Fruit fly (Drosophila melanogaster) whole organism, embryonic: ENCODE results near the gene Esyt2.

ENCODE experiments used
- CG12071 ChIP-seq: fragments of 200-800 bp; sonication (Bioruptor generic); optimal IDR thresholded peaks from 3 replicates; lab custom pipeline; 2018; ENCODE audit warnings: missing biosample characterization, mild to moderate bottlenecking, missing genetic modification characterization
- CG14667 ChIP-seq: fragments of 200-800 bp; sonication (Bioruptor generic); IDR thresholded peaks from 2 replicates; pipeline ENCODE4 v1.3.6; 2022; ENCODE audit warnings: missing biosample characterization, missing genetic modification characterization
- CG15011 ChIP-seq: fragments of 200-800 bp; sonication (Bioruptor generic); optimal IDR thresholded peaks from 3 replicates; lab custom pipeline; 2018; ENCODE audit warnings: missing biosample characterization, mild to moderate bottlenecking, missing genetic modification characterization
- CG17568 ChIP-seq: fragments of 200-800 bp; sonication (Bioruptor generic); optimal IDR thresholded peaks from 2 replicates; lab custom pipeline; 2018; ENCODE audit warnings: missing biosample characterization, mild to moderate bottlenecking, missing genetic modification characterization, moderate library complexity
- CG2129 ChIP-seq: fragments of 200-800 bp; sonication (Bioruptor generic); IDR thresholded peaks from 2 replicates; pipeline ENCODE4 v1.3.6; 2022; ENCODE audit warnings: missing biosample characterization, missing genetic modification characterization; ENCODE audit not compliant: partially characterized antibody
- CG30431 ChIP-seq: fragments of 200-800 bp; sonication (Bioruptor generic); optimal IDR thresholded peaks from 2 replicates; lab custom pipeline; 2017; ENCODE audit warnings: missing biosample characterization, missing genetic modification characterization
- CG3407 ChIP-seq: fragments of 200-800 bp; sonication (Bioruptor generic); optimal IDR thresholded peaks from 2 replicates; lab custom pipeline; 2018; ENCODE audit warnings: missing biosample characterization, mild to moderate bottlenecking, missing genetic modification characterization
- CG34224 ChIP-seq: fragments of 200-800 bp; sonication (Bioruptor generic); IDR thresholded peaks from 3 replicates; pipeline ENCODE4 v1.3.6; 2022; ENCODE audit warnings: missing biosample characterization, missing genetic modification characterization; ENCODE audit not compliant: partially characterized antibody
- CG3726 ChIP-seq: fragments of 200-800 bp; sonication (Bioruptor generic); IDR thresholded peaks from 3 replicates; pipeline ENCODE4, ENCODE4 v1.3.6; 2022; ENCODE audit warnings: missing biosample characterization, missing genetic modification characterization
- CG4328 ChIP-seq: fragments of 200-800 bp; sonication (Bioruptor generic); optimal IDR thresholded peaks from 3 replicates; lab custom pipeline; 2017; ENCODE audit warnings: missing biosample characterization, missing genetic modification reagents, missing genetic modification characterization
- CG6689 ChIP-seq: fragments of 200-800 bp; sonication (Bioruptor generic); IDR thresholded peaks from 2 replicates; pipeline ENCODE4 v1.3.6; 2022; ENCODE audit warnings: missing biosample characterization, missing genetic modification characterization
- CG6813 ChIP-seq: fragments of 200-800 bp; sonication (Bioruptor generic); optimal IDR thresholded peaks from 2 replicates; lab custom pipeline; 2017; ENCODE audit warnings: missing biosample characterization, missing genetic modification characterization, mild to moderate bottlenecking, moderate library complexity, missing genetic modification reagents
- CG7556 ChIP-seq: fragments of 200-800 bp; sonication (Bioruptor generic); optimal IDR thresholded peaks from 2 replicates; lab custom pipeline; 2017; ENCODE audit warnings: missing biosample characterization, mild to moderate bottlenecking, missing genetic modification characterization
- CG9876 ChIP-seq: fragments of 200-800 bp; sonication (Bioruptor generic); optimal IDR thresholded peaks from 2 replicates; lab custom pipeline; 2016; ENCODE audit warnings: missing biosample characterization, missing genetic modification characterization
- CTCF ChIP-seq: fragments of 200-800 bp; sonication (Bioruptor generic); optimal IDR thresholded peaks from 2 replicates; lab custom pipeline; 2017; ENCODE audit warnings: missing biosample characterization, mild to moderate bottlenecking, missing genetic modification characterization, moderate library complexity
- Dref ChIP-seq: fragments of 200-800 bp; sonication (Bioruptor generic); IDR thresholded peaks from 2 replicates; pipeline ENCODE4 v1.3.6; 2022; ENCODE audit warnings: missing biosample characterization, missing genetic modification characterization
- H2.0 ChIP-seq: fragments of 200-800 bp; sonication (Bioruptor generic); IDR thresholded peaks from 2 replicates; pipeline ENCODE4 v1.3.6; 2022; ENCODE audit warnings: missing biosample characterization, missing genetic modification characterization
- HLHmδ ChIP-seq: fragments of 200-800 bp; sonication (Bioruptor generic); optimal IDR thresholded peaks from 2 replicates; lab custom pipeline; 2018; ENCODE audit warnings: missing biosample characterization, mild to moderate bottlenecking, missing genetic modification characterization, moderate library complexity
- Hr39 ChIP-seq: fragments of >200 bp; optimal IDR thresholded peaks from 2 replicates; lab custom pipeline; 2017
- Jarid2 ChIP-seq: fragments of 200-800 bp; sonication (Bioruptor generic); optimal IDR thresholded peaks from 3 replicates; lab custom pipeline; 2017; ENCODE audit warnings: mild to moderate bottlenecking, missing biosample characterization, missing genetic modification reagents, missing genetic modification characterization
- Myb ChIP-seq: fragments of 200-800 bp; sonication (Bioruptor generic); optimal IDR thresholded peaks from 2 replicates; lab custom pipeline; 2016; ENCODE audit warnings: missing biosample characterization, missing genetic modification characterization
- Neu2 ChIP-seq: fragments of 200-800 bp; sonication (Bioruptor generic); optimal IDR thresholded peaks from 3 replicates; lab custom pipeline; 2016; ENCODE audit warnings: missing biosample characterization, missing genetic modification characterization, borderline replicate concordance
- Ptx1 ChIP-seq: fragments of 200-800 bp; sonication (Bioruptor generic); IDR thresholded peaks from 2 replicates; pipeline ENCODE4 v1.3.6; 2022; ENCODE audit warnings: missing biosample characterization, missing genetic modification characterization
- Ravus ChIP-seq: fragments of 200-800 bp; sonication (Bioruptor generic); IDR thresholded peaks from 2 replicates; pipeline ENCODE4 v1.3.6; 2022; ENCODE audit warnings: missing biosample characterization, missing genetic modification characterization
- Sry-β ChIP-seq: fragments of 200-800 bp; sonication (Bioruptor generic); optimal IDR thresholded peaks from 2 replicates; lab custom pipeline; 2018; ENCODE audit warnings: missing biosample characterization, mild to moderate bottlenecking, missing genetic modification characterization, moderate library complexity
- Usf ChIP-seq: fragments of 200-800 bp; sonication (Bioruptor generic); optimal IDR thresholded peaks from 2 replicates; lab custom pipeline; 2017; ENCODE audit warnings: missing genotype, missing biosample characterization, missing genetic modification characterization
- Vsx1 ChIP-seq: fragments of 200-800 bp; sonication (Bioruptor generic); optimal IDR thresholded peaks from 2 replicates; lab custom pipeline; 2017; ENCODE audit warnings: missing biosample characterization, mild to moderate bottlenecking, missing genetic modification characterization, missing genetic modification reagents
- Xrp1 ChIP-seq: fragments of 200-800 bp; sonication (Bioruptor generic); IDR thresholded peaks from 2 replicates; pipeline ENCODE4 v1.3.6; 2022; ENCODE audit warnings: missing biosample characterization, missing genetic modification characterization
- ap ChIP-seq: fragments of 200-800 bp; sonication (Bioruptor generic); IDR thresholded peaks from 2 replicates; pipeline ENCODE4 v1.3.6; 2022; ENCODE audit warnings: missing biosample characterization, missing genetic modification characterization
- dimm ChIP-seq: fragments of 200-800 bp; sonication (Bioruptor generic); IDR thresholded peaks from 2 replicates; pipeline ENCODE4 v1.3.6; 2022; ENCODE audit warnings: missing biosample characterization, missing genetic modification characterization
- disco-r ChIP-seq: fragments of 200-800 bp; sonication (Bioruptor generic); optimal IDR thresholded peaks from 2 replicates; lab custom pipeline; 2016; ENCODE audit warnings: missing biosample characterization, missing genetic modification characterization
- dmrt99B ChIP-seq: fragments of 200-800 bp; sonication (Bioruptor generic); optimal IDR thresholded peaks from 2 replicates; lab custom pipeline; 2018; ENCODE audit warnings: missing biosample characterization, mild to moderate bottlenecking, missing genetic modification characterization, moderate library complexity
- dysf ChIP-seq: fragments of 200-800 bp; sonication (Bioruptor generic); IDR thresholded peaks from 3 replicates; pipeline ENCODE4 v1.3.6; 2022; ENCODE audit warnings: missing biosample characterization, missing genetic modification characterization
- esg ChIP-seq: fragments of 200-800 bp; sonication (Bioruptor generic); conservative IDR thresholded peaks from 2 replicates; pipeline ENCODE4 v1.3.6; 2022; ENCODE audit warnings: missing biosample characterization, missing genetic modification characterization
- fd64A ChIP-seq: fragments of 200-800 bp; sonication (Bioruptor generic); optimal IDR thresholded peaks from 3 replicates; lab custom pipeline; 2018; ENCODE audit warnings: missing biosample characterization, mild to moderate bottlenecking, missing genetic modification characterization
- h ChIP-seq: fragments of >200 bp; optimal IDR thresholded peaks from 2 replicates; lab custom pipeline; 2017
- lab ChIP-seq: fragments of 200-800 bp; sonication (Bioruptor generic); optimal IDR thresholded peaks from 3 replicates; lab custom pipeline; 2017; ENCODE audit warnings: missing biosample characterization, missing genetic modification characterization, mild to moderate bottlenecking, moderate library complexity, missing genetic modification reagents
- luna ChIP-seq: fragments of 200-800 bp; sonication (Bioruptor generic); optimal IDR thresholded peaks from 2 replicates; lab custom pipeline; 2016; ENCODE audit warnings: missing biosample characterization, missing genetic modification characterization
- maf-S ChIP-seq: fragments of 200-800 bp; sonication (Bioruptor generic); optimal IDR thresholded peaks from 2 replicates; lab custom pipeline; 2016; ENCODE audit warnings: missing biosample characterization, missing genetic modification characterization
- mirr ChIP-seq: fragments of 200-800 bp; sonication (Bioruptor generic); optimal IDR thresholded peaks from 3 replicates; lab custom pipeline; 2018; ENCODE audit warnings: missing biosample characterization, mild to moderate bottlenecking, missing genetic modification characterization
- pfk ChIP-seq: fragments of 200-800 bp; sonication (Bioruptor generic); optimal IDR thresholded peaks from 2 replicates; lab custom pipeline; 2018; ENCODE audit warnings: missing biosample characterization, mild to moderate bottlenecking, missing genetic modification characterization, moderate library complexity
- phol ChIP-seq: fragments of 200-800 bp; sonication (Bioruptor generic); optimal IDR thresholded peaks from 3 replicates; lab custom pipeline; 2018; ENCODE audit warnings: missing biosample characterization, mild to moderate bottlenecking, missing genetic modification characterization, moderate library complexity
- pnt ChIP-seq: fragments of 200-800 bp; sonication (Bioruptor generic); optimal IDR thresholded peaks from 3 replicates; lab custom pipeline; 2016; ENCODE audit warnings: missing biosample characterization, missing genetic modification characterization
- ranshi ChIP-seq: fragments of 200-800 bp; sonication (Bioruptor generic); IDR thresholded peaks from 2 replicates; pipeline ENCODE4 v1.3.6; 2022; ENCODE audit warnings: missing biosample characterization, missing genetic modification characterization
- sc ChIP-seq, 3 experiments: fragments of >200 bp in 2 of 3; fragments of 200-800 bp in 1 of 3; sonication (Bioruptor generic) in 1 of 3; optimal IDR thresholded peaks; 2 replicates in 2 of 3; 3 replicates in 1 of 3; lab custom pipeline; 2017; ENCODE audit warnings: mild to moderate bottlenecking in 1 of 3, missing biosample characterization in 1 of 3, missing genetic modification characterization in 1 of 3, missing genetic modification reagents in 1 of 3
- slp2 ChIP-seq: fragments of 200-800 bp; sonication (Bioruptor generic); optimal IDR thresholded peaks from 2 replicates; lab custom pipeline; 2016; ENCODE audit warnings: missing biosample characterization, missing genetic modification characterization
- sob ChIP-seq: fragments of 200-800 bp; sonication (Bioruptor generic); IDR thresholded peaks from 2 replicates; pipeline ENCODE4 v1.3.6; 2022; ENCODE audit warnings: missing biosample characterization, missing genetic modification characterization
- tap ChIP-seq: fragments of 200-800 bp; optimal IDR thresholded peaks from 3 replicates; lab custom pipeline; 2019; ENCODE audit warnings: missing biosample characterization, mild to moderate bottlenecking, missing genetic modification characterization, moderate library complexity
- usp ChIP-seq: fragments of >200 bp; optimal IDR thresholded peaks from 2 replicates; lab custom pipeline; 2017; ENCODE audit warnings: missing biosample characterization, missing genetic modification characterization
- yki ChIP-seq: fragments of >200 bp; optimal IDR thresholded peaks from 3 replicates; lab custom pipeline; 2018
- zfh2 ChIP-seq: fragments of 200-800 bp; sonication (Bioruptor generic); optimal IDR thresholded peaks from 2 replicates; lab custom pipeline; 2016; ENCODE audit warnings: missing biosample characterization, missing genetic modification characterization

Gene Esyt2

dm6 chr3R:24543033-24543675 is 1.4 kb upstream of the Esyt2 start (continued):
- TF ChIP-seq esg (GFP tag; lab: Robert Waterston, UW) (peak; percentile 93), yki (no peak), h (lab: Kevin White, UChicago) (no peak), CG30431 (GFP tag; lab: Kevin White, UChicago) (peak; percentile 77), maf-S (peak; percentile 71), slp2 (GFP tag; lab: Kevin White, UChicago) (peak; percentile 64), usp (GFP tag; lab: Kevin White, UChicago) (no peak), Ravus (GFP tag; lab: Robert Waterston, UW) (peak; percentile 89), CG3726 (GFP tag; lab: Robert Waterston, UW) (peak; percentile 85), phol (tag; lab: Kevin White, UChicago) (peak; percentile 82), Dref (GFP tag; lab: Robert Waterston, UW) (peak; percentile 35), fd64A (peak; percentile 82), CG7556 (GFP tag; lab: Kevin White, UChicago) (peak; percentile 82), dmrt99B (tag; lab: Kevin White, UChicago) (peak; percentile 95), ap (GFP tag; lab: Robert Waterston, UW) (peak; percentile 91), CG4328 (GFP tag; lab: Kevin White, UChicago) (peak; percentile 79), Myb (peak; percentile 51), CTCF (GFP tag; lab: Kevin White, UChicago) (peak; percentile 30), Xrp1 (GFP tag; lab: Robert Waterston, UW) (peak; percentile 92), Sry-β (no peak), HLHmδ (GFP tag; lab: Kevin White, UChicago) (no peak), Hr39 (lab: Kevin White, UChicago) (no peak), CG12071 (GFP tag; lab: Kevin White, UChicago) (peak; percentile 82), dimm (GFP tag; lab: Robert Waterston, UW) (peak; percentile 85), CG34224 (GFP tag; lab: Robert Waterston, UW) (no peak), Vsx1 (GFP tag; lab: Kevin White, UChicago) (peak; percentile 76), zfh2 (GFP tag; lab: Kevin White, UChicago) (peak; percentile 86), CG15011 (GFP tag; lab: Kevin White, UChicago) (peak; percentile 90), mirr (peak; percentile 94), sc (optimal IDR thresholded peaks at IDR 0.05; lab: Kevin White, UChicago) (no peak), sc (GFP tag; optimal IDR thresholded peaks at IDR 0.05; lab: Kevin White, UChicago) (peak; percentile 59), luna (peak; percentile 88), Jarid2 (GFP tag; lab: Kevin White, UChicago) (no peak), CG3407 (GFP tag; lab: Kevin White, UChicago) (peak; percentile 69), CG6689 (GFP tag; lab: Robert Waterston, UW) (peak; percentile 93), sob (GFP tag; lab: Robert Waterston, UW) (peak; percentile 97), CG6813 (GFP tag; lab: Kevin White, UChicago) (peak; percentile 86), Usf (GFP tag; lab: Kevin White, UChicago) (peak; percentile 49), CG17568 (GFP tag; lab: Kevin White, UChicago) (no peak), CG2129 (GFP tag; lab: Robert Waterston, UW) (no peak), CG14667 (GFP tag; lab: Robert Waterston, UW) (peak; percentile 91), dysf (GFP tag; lab: Robert Waterston, UW) (peak; percentile 98), tap (tag; lab: Kevin White, UChicago) (peak; percentile 96), CG9876 (GFP tag; lab: Kevin White, UChicago) (peak; percentile 34), H2.0 (peak; percentile 96), lab (GFP tag; lab: Kevin White, UChicago) (peak; percentile 94), pnt (GFP tag; lab: Kevin White, UChicago) (peak; percentile 76), ranshi (GFP tag; lab: Robert Waterston, UW) (peak; percentile 94), pfk (GFP tag; lab: Kevin White, UChicago) (peak; percentile 30), Ptx1 (GFP tag; lab: Robert Waterston, UW) (peak; percentile 94), disco-r (GFP tag; lab: Kevin White, UChicago) (peak; percentile 67), Neu2 (GFP tag; lab: Kevin White, UChicago) (no peak)
